Fruit fly (Drosophila melanogaster): ENCODE data around the gene Whamy.

DNA sequence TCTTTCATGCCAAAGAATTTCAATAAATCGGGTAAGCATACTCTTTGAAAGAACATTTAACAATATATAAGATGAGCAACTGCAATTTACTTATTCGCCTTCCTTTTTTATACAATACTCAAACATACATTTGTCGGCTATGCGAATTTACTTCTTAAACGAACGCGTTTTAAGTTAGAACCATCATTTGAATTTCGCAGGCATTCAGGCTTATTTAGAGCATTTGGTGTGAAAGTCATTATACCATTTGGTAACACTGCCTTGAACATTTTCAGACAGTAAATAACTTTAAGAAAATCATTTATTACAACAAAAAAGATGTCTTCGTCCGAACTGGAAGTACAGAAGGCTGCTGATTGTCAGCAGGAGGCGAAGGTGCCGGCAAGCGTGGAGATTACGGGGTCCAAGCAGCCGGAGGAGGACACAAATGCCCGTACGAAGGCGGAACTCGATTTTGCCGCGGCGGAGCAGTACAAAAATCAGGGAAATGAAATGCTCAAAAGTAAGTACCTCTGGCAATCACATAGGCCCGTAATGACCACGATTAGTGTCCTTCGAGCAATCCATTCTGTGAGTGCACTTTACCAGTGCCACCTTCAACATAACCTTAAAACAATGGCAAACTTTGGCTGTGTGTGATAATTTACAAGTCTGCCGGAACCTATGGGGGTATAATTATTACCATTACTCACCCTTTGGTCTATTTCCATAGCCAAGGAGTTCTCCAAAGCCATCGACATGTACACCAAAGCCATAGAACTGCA is 26.1 kb downstream of the Whamy start:
- no peak for TF ChIP-seq CTCF (optimal IDR thresholded peaks at IDR 0.05)
- no peak for TF ChIP-seq CG8478 (optimal IDR thresholded peaks at IDR 0.05)
